Fruit fly (Drosophila melanogaster): ENCODE data around the gene Rbf2.

DNA sequence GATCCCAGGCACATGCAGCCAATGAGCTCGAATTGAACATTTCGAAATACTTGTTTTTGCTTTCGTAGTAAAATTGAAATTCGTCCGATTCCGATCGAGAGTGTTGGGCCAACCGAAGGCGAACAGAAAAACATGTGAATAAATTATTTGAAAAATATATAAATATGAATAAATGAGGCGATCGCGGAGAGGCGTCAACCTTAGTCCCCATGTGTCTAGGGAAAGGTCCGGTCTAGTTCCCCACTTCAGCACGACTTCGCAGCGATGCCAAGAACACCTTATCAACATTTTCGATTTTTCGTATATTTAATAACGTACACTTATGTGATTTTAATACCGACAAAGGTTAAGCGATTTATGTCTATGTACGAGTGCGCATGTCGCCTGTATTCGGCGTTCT is 26.3 kb downstream of the Rbf2 start:
- TF ChIP-seq CG8478 (optimal IDR thresholded peaks at IDR 0.05) (no peak), CTCF (optimal IDR thresholded peaks at IDR 0.05) (no peak)

All from S2 (cell line).